Worm (Caenorhabditis elegans) whole organism, late embryonic: Measurements from ENCODE around the gene prde-1.

ENCODE experiments used
- C08G9.2 ChIP-seq: sonication (generic microtip); optimal IDR thresholded peaks from 2 replicates; lab custom pipeline; 2016; ENCODE audit warnings: mild to moderate bottlenecking, missing genetic modification characterization, moderate library complexity, missing compliant biosample characterization
- C38D4.7 ChIP-seq: fragments of 200-800 bp; sonication (Bioruptor generic); optimal IDR thresholded peaks from 2 replicates; lab custom pipeline; 2018; ENCODE audit warnings: mild to moderate bottlenecking, missing genetic modification characterization, moderate library complexity, missing compliant biosample characterization
- F13H6.1 ChIP-seq: sonication (generic microtip); optimal IDR thresholded peaks from 2 replicates; lab custom pipeline; 2016; ENCODE audit warnings: missing genetic modification characterization, missing compliant biosample characterization
- K02D7.2 ChIP-seq: sonication (generic microtip); optimal IDR thresholded peaks from 2 replicates; lab custom pipeline; 2017; ENCODE audit warnings: mild to moderate bottlenecking, missing genetic modification characterization, missing compliant biosample characterization
- K09A11.1 ChIP-seq: sonication (generic microtip); optimal IDR thresholded peaks from 2 replicates; lab custom pipeline; 2017; ENCODE audit warnings: antibody characterized with exemption, mild to moderate bottlenecking, missing genetic modification characterization, missing compliant biosample characterization; ENCODE audit not compliant: insufficient read depth
- T23F11.4 ChIP-seq: fragments of 200-800 bp; sonication (Bioruptor generic); optimal IDR thresholded peaks from 2 replicates; lab custom pipeline; 2018; ENCODE audit warnings: mild to moderate bottlenecking, missing genetic modification characterization, missing compliant biosample characterization
- Y22D7AL.16 ChIP-seq: sonication (generic microtip); optimal IDR thresholded peaks from 2 replicates; lab custom pipeline; 2016; ENCODE audit warnings: missing genetic modification characterization, missing compliant biosample characterization
- ahr-1 ChIP-seq: sonication (generic microtip); optimal IDR thresholded peaks from 2 replicates; lab custom pipeline; 2016; ENCODE audit warnings: missing genetic modification characterization, missing compliant biosample characterization
- ceh-14 ChIP-seq: sonication (generic microtip); optimal IDR thresholded peaks from 2 replicates; lab custom pipeline; 2016; ENCODE audit warnings: missing genotype, missing genetic modification characterization, missing compliant biosample characterization
- ceh-19 ChIP-seq: fragments of 200-800 bp; sonication (Bioruptor generic); optimal IDR thresholded peaks from 2 replicates; lab custom pipeline; 2018; ENCODE audit warnings: mild to moderate bottlenecking, missing genetic modification characterization, missing compliant biosample characterization
- ceh-2 ChIP-seq: sonication (generic microtip); optimal IDR thresholded peaks from 2 replicates; lab custom pipeline; 2016; ENCODE audit warnings: missing genotype, missing genetic modification characterization, missing compliant biosample characterization
- ceh-22 ChIP-seq: sonication (generic microtip); optimal IDR thresholded peaks from 2 replicates; lab custom pipeline; 2017; ENCODE audit warnings: missing biosample characterization, missing genetic modification characterization
- ceh-30 ChIP-seq: fragments of 150-350 bp; optimal IDR thresholded peaks from 2 replicates; lab custom pipeline; 2014; ENCODE audit warnings: missing biosample characterization, missing genetic modification characterization
- ceh-34 ChIP-seq: sonication (generic microtip); optimal IDR thresholded peaks from 2 replicates; lab custom pipeline; 2016; ENCODE audit warnings: mild to moderate bottlenecking, missing genetic modification characterization, missing compliant biosample characterization
- ceh-45 ChIP-seq: fragments of 200-800 bp; sonication (Bioruptor generic); IDR thresholded peaks from 2 replicates; pipeline ENCODE4 v1.3.6; 2022; ENCODE audit warnings: missing genetic modification reagents, missing genetic modification characterization, missing compliant biosample characterization
- ceh-48 ChIP-seq: sonication (generic microtip); optimal IDR thresholded peaks from 2 replicates; lab custom pipeline; 2016; ENCODE audit warnings: missing genetic modification characterization, inconsistent platforms, missing compliant biosample characterization
- ceh-6 ChIP-seq: fragments of 200-800 bp; sonication (Bioruptor generic); optimal IDR thresholded peaks from 2 replicates; lab custom pipeline; 2018; ENCODE audit warnings: mild to moderate bottlenecking, missing genetic modification characterization, missing compliant biosample characterization
- ceh-9 ChIP-seq: sonication (generic microtip); optimal IDR thresholded peaks from 2 replicates; lab custom pipeline; 2016; ENCODE audit warnings: mild to moderate bottlenecking, missing genetic modification characterization, inconsistent platforms, missing compliant biosample characterization
- che-1 ChIP-seq: sonication (generic microtip); optimal IDR thresholded peaks from 2 replicates; lab custom pipeline; 2016; ENCODE audit warnings: mild to moderate bottlenecking, missing genetic modification characterization, missing compliant biosample characterization
- dmd-4 ChIP-seq: sonication (generic microtip); optimal IDR thresholded peaks from 2 replicates; lab custom pipeline; 2016; ENCODE audit warnings: borderline replicate concordance, missing genetic modification characterization, missing compliant biosample characterization
- elt-2 ChIP-seq: sonication (generic microtip); optimal IDR thresholded peaks from 2 replicates; lab custom pipeline; 2016; ENCODE audit warnings: missing genetic modification reagents, missing genetic modification characterization, missing compliant biosample characterization
- elt-4 ChIP-seq: sonication (generic microtip); optimal IDR thresholded peaks from 2 replicates; lab custom pipeline; 2016; ENCODE audit warnings: missing genetic modification characterization, missing compliant biosample characterization
- ets-4 ChIP-seq: sonication (generic microtip); optimal IDR thresholded peaks from 2 replicates; lab custom pipeline; 2016; ENCODE audit warnings: missing genetic modification characterization, missing compliant biosample characterization
- fax-1 ChIP-seq: sonication (generic microtip); optimal IDR thresholded peaks from 2 replicates; lab custom pipeline; 2016; ENCODE audit warnings: missing genotype, missing genetic modification characterization, missing compliant biosample characterization
- fkh-10 ChIP-seq: fragments of 150-350 bp; optimal IDR thresholded peaks from 2 replicates; lab custom pipeline; 2014; ENCODE audit warnings: missing biosample characterization, missing genetic modification reagents, missing genetic modification characterization
- fkh-6 ChIP-seq: sonication (generic microtip); optimal IDR thresholded peaks from 2 replicates; lab custom pipeline; 2016; ENCODE audit warnings: missing genetic modification characterization, missing compliant biosample characterization
- hlh-13 ChIP-seq: fragments of 200-800 bp; sonication (Bioruptor generic); optimal IDR thresholded peaks from 2 replicates; lab custom pipeline; 2018; ENCODE audit warnings: mild to moderate bottlenecking, missing genetic modification characterization, missing compliant biosample characterization
- hlh-15 ChIP-seq: sonication (generic microtip); optimal IDR thresholded peaks from 2 replicates; lab custom pipeline; 2016; ENCODE audit warnings: missing genetic modification characterization, missing compliant biosample characterization
- hlh-30 ChIP-seq: sonication (generic microtip); optimal IDR thresholded peaks from 2 replicates; lab custom pipeline; 2017; ENCODE audit warnings: antibody characterized with exemption, missing genetic modification characterization, missing compliant biosample characterization; ENCODE audit not compliant: insufficient read depth
- hlh-6 ChIP-seq: sonication (generic microtip); optimal IDR thresholded peaks from 2 replicates; lab custom pipeline; 2016; ENCODE audit warnings: missing genotype, missing genetic modification characterization, missing compliant biosample characterization
- hlh-8 ChIP-seq: sonication (generic microtip); optimal IDR thresholded peaks from 2 replicates; lab custom pipeline; 2016; ENCODE audit warnings: missing genotype, missing genetic modification characterization, missing compliant biosample characterization
- lim-6 ChIP-seq: sonication (generic microtip); optimal IDR thresholded peaks from 2 replicates; lab custom pipeline; 2016; ENCODE audit warnings: missing genetic modification characterization, missing compliant biosample characterization
- lin-11 ChIP-seq: fragments of 200-800 bp; sonication (Bioruptor generic); optimal IDR thresholded peaks from 2 replicates; lab custom pipeline; 2018; ENCODE audit warnings: mild to moderate bottlenecking, missing genetic modification characterization, missing compliant biosample characterization
- madf-2 ChIP-seq: sonication (generic microtip); optimal IDR thresholded peaks from 2 replicates; lab custom pipeline; 2017; ENCODE audit warnings: missing genetic modification characterization, missing compliant biosample characterization
- mec-3 ChIP-seq: sonication (generic microtip); optimal IDR thresholded peaks from 2 replicates; lab custom pipeline; 2016; ENCODE audit warnings: borderline replicate concordance, missing genetic modification characterization, missing compliant biosample characterization
- nhr-11 ChIP-seq: fragments of 150-350 bp; optimal IDR thresholded peaks from 2 replicates; lab custom pipeline; 2014; ENCODE audit warnings: missing biosample characterization, missing genetic modification characterization
- nhr-232 ChIP-seq: sonication (generic microtip); optimal IDR thresholded peaks from 2 replicates; lab custom pipeline; 2016; ENCODE audit warnings: missing genetic modification characterization, missing compliant biosample characterization
- odd-2 ChIP-seq: sonication (generic microtip); optimal IDR thresholded peaks from 2 replicates; lab custom pipeline; 2017; ENCODE audit warnings: antibody characterized with exemption, mild to moderate bottlenecking, missing genetic modification characterization, missing compliant biosample characterization
- pat-9 ChIP-seq: fragments of 200-800 bp; sonication (Bioruptor generic); optimal IDR thresholded peaks from 2 replicates; lab custom pipeline; 2018; ENCODE audit warnings: mild to moderate bottlenecking, missing genetic modification characterization, moderate library complexity, missing compliant biosample characterization
- pax-1 ChIP-seq: fragments of 150-350 bp; optimal IDR thresholded peaks from 2 replicates; lab custom pipeline; 2014; ENCODE audit warnings: missing biosample characterization, missing genetic modification characterization
- pha-2 ChIP-seq: sonication (generic microtip); optimal IDR thresholded peaks from 2 replicates; lab custom pipeline; 2017; ENCODE audit warnings: mild to moderate bottlenecking, missing genetic modification characterization, missing compliant biosample characterization
- pqm-1 ChIP-seq: sonication (generic microtip); optimal IDR thresholded peaks from 2 replicates; lab custom pipeline; 2016; ENCODE audit warnings: missing genetic modification characterization, missing compliant biosample characterization
- pros-1 ChIP-seq: fragments of 150-350 bp; optimal IDR thresholded peaks from 2 replicates; lab custom pipeline; 2014; ENCODE audit warnings: missing biosample characterization, missing genetic modification reagents, missing genetic modification characterization
- ref-2 ChIP-seq: sonication (generic microtip); optimal IDR thresholded peaks from 2 replicates; lab custom pipeline; 2016; ENCODE audit warnings: missing genetic modification characterization, missing compliant biosample characterization
- rnt-1 ChIP-seq: sonication (generic microtip); optimal IDR thresholded peaks from 2 replicates; lab custom pipeline; 2016; ENCODE audit warnings: missing genetic modification characterization, missing compliant biosample characterization
- sdc-2 ChIP-seq: sonication (generic microtip); optimal IDR thresholded peaks from 2 replicates; lab custom pipeline; 2016; ENCODE audit warnings: missing genotype, missing genetic modification characterization, missing compliant biosample characterization
- sox-4 ChIP-seq: sonication (generic microtip); optimal IDR thresholded peaks from 2 replicates; lab custom pipeline; 2017; ENCODE audit warnings: mild to moderate bottlenecking, missing genetic modification characterization, inconsistent platforms, missing compliant biosample characterization
- syd-9 ChIP-seq: sonication (generic microtip); optimal IDR thresholded peaks from 2 replicates; lab custom pipeline; 2016; ENCODE audit warnings: mild to moderate bottlenecking, missing genetic modification characterization, moderate library complexity, missing compliant biosample characterization
- tbx-2 ChIP-seq: sonication (generic microtip); optimal IDR thresholded peaks from 2 replicates; lab custom pipeline; 2016; ENCODE audit warnings: missing genetic modification characterization, missing compliant biosample characterization
- unc-3 ChIP-seq, 2 experiments: fragments of 200-800 bp in 1 of 2; sonication (Bioruptor generic) in 1 of 2; sonication (generic microtip) in 1 of 2; conservative IDR thresholded peaks in 1 of 2; optimal IDR thresholded peaks in 1 of 2; 2 replicates each; pipeline versions ENCODE4 v1.3.6 to Lab custom; 2016 to 2022; ENCODE audit warnings: missing compliant biosample characterization in 2 of 2, missing genetic modification characterization in 2 of 2, missing genetic modification reagents in 1 of 2
- unc-42 ChIP-seq: sonication (generic microtip); optimal IDR thresholded peaks from 2 replicates; lab custom pipeline; 2016; ENCODE audit warnings: missing genotype, missing genetic modification characterization, missing compliant biosample characterization
- unc-55 ChIP-seq: sonication (generic microtip); optimal IDR thresholded peaks from 2 replicates; lab custom pipeline; 2017; ENCODE audit warnings: missing biosample characterization, missing genetic modification reagents, missing genetic modification characterization
- unc-86 ChIP-seq: sonication (generic microtip); optimal IDR thresholded peaks from 2 replicates; lab custom pipeline; 2016; ENCODE audit warnings: missing genetic modification characterization, missing compliant biosample characterization

prde-1 gene

DNA sequence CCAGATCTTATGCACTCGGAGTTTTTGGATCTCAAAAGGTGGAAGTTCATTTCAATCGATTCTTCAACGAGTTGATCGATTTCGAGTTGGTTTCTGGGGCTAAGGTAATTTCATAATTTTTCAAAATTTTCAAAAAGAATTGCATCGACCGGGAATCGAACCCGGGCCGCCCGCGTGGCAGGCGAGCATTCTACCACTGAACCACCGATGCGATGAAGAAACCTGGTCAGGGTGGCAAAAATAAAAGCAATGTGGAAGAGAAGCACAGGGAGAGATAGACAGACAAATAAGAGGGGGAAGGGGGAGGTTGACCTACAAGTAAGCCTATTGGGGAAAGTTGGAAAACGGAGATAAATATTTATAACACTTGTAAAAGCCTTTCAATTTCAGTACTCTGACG, 33.0 kb upstream of the prde-1 start:
- no peak for TF ChIP-seq elt-2 (tag; lab: Kevin White, UChicago)
- TF ChIP-seq ceh-48 (tag; lab: Kevin White, UChicago): peak; percentile 27
- peak; percentile 42 for TF ChIP-seq nhr-232 (tag; lab: Kevin White, UChicago)
- no peak for TF ChIP-seq pros-1
- no peak for TF ChIP-seq K09A11.1 (tag; lab: Kevin White, UChicago)
- no peak for TF ChIP-seq sdc-2 (tag; lab: Kevin White, UChicago)
- TF ChIP-seq ceh-30 (tag; lab: Kevin White, UChicago): no peak
- TF ChIP-seq unc-3 (GFP tag; conservative IDR thresholded peaks at IDR 0.05; lab: Robert Waterston, UW): no peak
- TF ChIP-seq unc-3 (tag; optimal IDR thresholded peaks at IDR 0.05; lab: Kevin White, UChicago): no peak
- no peak for TF ChIP-seq syd-9
- TF ChIP-seq pat-9 (tag; lab: Kevin White, UChicago): peak; percentile 56
- no peak for TF ChIP-seq lim-6 (tag; lab: Kevin White, UChicago)
- TF ChIP-seq K02D7.2 (tag; lab: Kevin White, UChicago): no peak
- TF ChIP-seq pax-1 (tag; lab: Kevin White, UChicago): no peak
- no peak for TF ChIP-seq pha-2
- no peak for TF ChIP-seq unc-86 (tag; lab: Kevin White, UChicago)
- no peak for TF ChIP-seq madf-2
- TF ChIP-seq C38D4.7 (GFP tag; lab: Kevin White, UChicago): peak; percentile 64
- TF ChIP-seq ceh-2 (tag; lab: Kevin White, UChicago): peak; percentile 39
- TF ChIP-seq hlh-6 (tag; lab: Kevin White, UChicago): peak; percentile 73
- TF ChIP-seq ceh-22 (tag; lab: Kevin White, UChicago): no peak
- no peak for TF ChIP-seq rnt-1 (tag; lab: Kevin White, UChicago)
- TF ChIP-seq ets-4 (tag; lab: Kevin White, UChicago): no peak
- no peak for TF ChIP-seq elt-4 (tag; lab: Kevin White, UChicago)
- TF ChIP-seq dmd-4: no peak
- TF ChIP-seq F13H6.1 (tag; lab: Kevin White, UChicago): no peak
- peak; percentile 51 for TF ChIP-seq ceh-19 (GFP tag; lab: Kevin White, UChicago)
- TF ChIP-seq ceh-9 (tag; lab: Kevin White, UChicago): no peak
- peak; percentile 51 for TF ChIP-seq che-1 (tag; lab: Kevin White, UChicago)
- TF ChIP-seq fkh-10 (GFP tag; lab: Kevin White, UChicago): no peak
- TF ChIP-seq hlh-15 (tag; lab: Kevin White, UChicago): no peak
- peak; percentile 38 for TF ChIP-seq tbx-2 (tag; lab: Kevin White, UChicago)
- peak; percentile 11 for TF ChIP-seq ceh-6 (GFP tag; lab: Kevin White, UChicago)
- no peak for TF ChIP-seq pqm-1
- TF ChIP-seq hlh-13 (GFP tag; lab: Kevin White, UChicago): peak; percentile 23
- peak; percentile 12 for TF ChIP-seq ceh-14 (tag; lab: Kevin White, UChicago)
- TF ChIP-seq lin-11 (tag; lab: Kevin White, UChicago): no peak
- TF ChIP-seq fax-1: no peak
- TF ChIP-seq Y22D7AL.16 (tag; lab: Kevin White, UChicago): no peak
- TF ChIP-seq ahr-1 (tag; lab: Kevin White, UChicago): no peak
- no peak for TF ChIP-seq odd-2
- peak; percentile 61; the same call in 1 of the 2 replicates for TF ChIP-seq ceh-45 (GFP tag; lab: Robert Waterston, UW)
- TF ChIP-seq unc-42 (tag; lab: Kevin White, UChicago): no peak
- no peak for TF ChIP-seq fkh-6 (tag; lab: Kevin White, UChicago)
- TF ChIP-seq mec-3 (tag; lab: Kevin White, UChicago): no peak
- TF ChIP-seq hlh-8: no peak
- TF ChIP-seq ref-2 (tag; lab: Kevin White, UChicago): no peak
- peak; percentile 22 for TF ChIP-seq ceh-34 (tag; lab: Kevin White, UChicago)
- peak; percentile 26 for TF ChIP-seq T23F11.4 (GFP tag; lab: Kevin White, UChicago)
- no peak for TF ChIP-seq hlh-30 (tag; lab: Kevin White, UChicago)
- TF ChIP-seq sox-4: peak; percentile 65
- peak; percentile 2 for TF ChIP-seq C08G9.2 (tag; lab: Kevin White, UChicago)
- no peak for TF ChIP-seq nhr-11 (tag; lab: Kevin White, UChicago)
- TF ChIP-seq unc-55 (GFP tag; lab: Kevin White, UChicago): no peak
